Worm (Caenorhabditis elegans) whole organism, L1 larva: Measurements from ENCODE around the gene Y62E10A.13.
"Not testable (repeated sequence)": the region's sequence is repeated elsewhere in the genome, so short reads cannot be mapped to it uniquely, and the experiment has no call there.

Experiments
- C34B4.2 ChIP-seq: sonication (generic microtip); optimal IDR thresholded peaks from 2 replicates; lab custom pipeline; 2017; ENCODE audit warnings: mild to moderate bottlenecking, missing genetic modification characterization, missing compliant biosample characterization
- aha-1 ChIP-seq: fragments of 150-350 bp; optimal IDR thresholded peaks from 2 replicates; lab custom pipeline; 2014; ENCODE audit warnings: missing biosample characterization, missing genetic modification characterization
- alr-1 ChIP-seq: fragments of 200-800 bp; sonication (Bioruptor generic); optimal IDR thresholded peaks from 2 replicates; lab custom pipeline; 2018; ENCODE audit warnings: borderline replicate concordance, mild to moderate bottlenecking, missing genetic modification characterization, missing compliant biosample characterization
- ceh-63 ChIP-seq: fragments of 200-800 bp; sonication (Bioruptor generic); optimal IDR thresholded peaks from 2 replicates; lab custom pipeline; 2018; ENCODE audit warnings: mild to moderate bottlenecking, missing genetic modification characterization, missing compliant biosample characterization
- ceh-8 ChIP-seq: fragments of 200-800 bp; sonication (Bioruptor generic); optimal IDR thresholded peaks from 2 replicates; lab custom pipeline; 2018; ENCODE audit warnings: mild to moderate bottlenecking, missing genetic modification characterization, moderate library complexity, missing compliant biosample characterization
- ceh-88 ChIP-seq: fragments of 200-800 bp; sonication (Bioruptor generic); IDR thresholded peaks from 2 replicates; pipeline ENCODE4 v1.3.6; 2022; ENCODE audit warnings: missing genetic modification characterization, missing compliant biosample characterization
- dsc-1 ChIP-seq: sonication (generic microtip); optimal IDR thresholded peaks from 2 replicates; lab custom pipeline; 2016; ENCODE audit warnings: mild to moderate bottlenecking, missing genetic modification characterization, missing compliant biosample characterization
- efl-1 ChIP-seq, 4 experiments: fragments of 150-350 bp; optimal IDR thresholded peaks in 3 of 4; peaks in 1 of 4; 1 replicate in 1 of 4; 2 replicates in 3 of 4; lab custom pipeline; 2014; ENCODE audit warnings: missing biosample characterization in 2 of 4, missing genetic modification characterization in 2 of 4, missing genetic modification reagents in 2 of 4
- egl-13 ChIP-seq: sonication (generic microtip); optimal IDR thresholded peaks from 2 replicates; lab custom pipeline; 2016; ENCODE audit warnings: missing genotype, missing genetic modification reagents, missing genetic modification characterization, missing compliant biosample characterization
- ets-5 ChIP-seq: fragments of 200-800 bp; sonication (Bioruptor generic); IDR thresholded peaks from 2 replicates; pipeline ENCODE4 v1.3.6; 2022; ENCODE audit warnings: missing genetic modification characterization, missing compliant biosample characterization
- grh-1 ChIP-seq: fragments of 200-800 bp; sonication (Bioruptor generic); IDR thresholded peaks from 2 replicates; pipeline ENCODE4 v1.3.6; 2022; ENCODE audit warnings: missing genetic modification reagents, missing genetic modification characterization, missing compliant biosample characterization
- hlh-4 ChIP-seq: sonication (generic microtip); optimal IDR thresholded peaks from 2 replicates; lab custom pipeline; 2016; ENCODE audit warnings: mild to moderate bottlenecking, missing genetic modification characterization, missing compliant biosample characterization
- hpl-2 ChIP-seq: fragments of 150-350 bp; optimal IDR thresholded peaks from 2 replicates; lab custom pipeline; 2014; ENCODE audit warnings: missing biosample characterization, missing genetic modification reagents, missing genetic modification characterization
- isw-1 ChIP-seq: fragments of 200-800 bp; sonication (Bioruptor generic); IDR thresholded peaks from 2 replicates; pipeline ENCODE4 v1.3.6; 2022; ENCODE audit warnings: missing genetic modification characterization, missing compliant biosample characterization
- lin-13 ChIP-seq: fragments of 150-350 bp; optimal IDR thresholded peaks from 2 replicates; lab custom pipeline; 2014; ENCODE audit warnings: missing biosample characterization, missing genetic modification reagents, missing genetic modification characterization
- lin-15B ChIP-seq: fragments of 150-350 bp; sonication (generic microtip); optimal IDR thresholded peaks from 3 replicates; lab custom pipeline; 2014; ENCODE audit warnings: missing biosample characterization, missing genetic modification characterization
- mdl-1 ChIP-seq, 2 experiments: fragments of 150-350 bp; optimal IDR thresholded peaks; 2 replicates each; lab custom pipeline; 2014 to 2017; ENCODE audit warnings: missing biosample characterization in 2 of 2, missing genetic modification characterization in 2 of 2, inconsistent platforms in 1 of 2
- nhr-12 ChIP-seq: sonication (generic microtip); optimal IDR thresholded peaks from 2 replicates; lab custom pipeline; 2017; ENCODE audit warnings: missing biosample characterization, missing genetic modification characterization
- nhr-19 ChIP-seq: fragments of 200-800 bp; sonication (Bioruptor generic); conservative IDR thresholded peaks from 2 replicates; pipeline ENCODE4 v1.3.6; 2022; ENCODE audit warnings: missing genetic modification characterization, missing compliant biosample characterization
- nhr-47 ChIP-seq: sonication (generic microtip); optimal IDR thresholded peaks from 2 replicates; lab custom pipeline; 2016; ENCODE audit warnings: mild to moderate bottlenecking, missing genetic modification characterization, moderate library complexity, missing compliant biosample characterization
- nhr-76 ChIP-seq: sonication (generic microtip); optimal IDR thresholded peaks from 2 replicates; lab custom pipeline; 2017; ENCODE audit warnings: missing biosample characterization, missing genetic modification characterization
- nhr-85 ChIP-seq: sonication (generic microtip); peaks from one replicate; lab custom pipeline; 2016; ENCODE audit warnings: missing genetic modification characterization, inconsistent platforms, missing compliant biosample characterization
- pax-3 ChIP-seq: fragments of 200-800 bp; sonication (Bioruptor generic); optimal IDR thresholded peaks from 2 replicates; lab custom pipeline; 2018; ENCODE audit warnings: mild to moderate bottlenecking, missing genetic modification characterization, moderate library complexity, missing compliant biosample characterization
- snpc-4 ChIP-seq: fragments of 150-350 bp; optimal IDR thresholded peaks from 2 replicates; lab custom pipeline; 2014; ENCODE audit warnings: missing biosample characterization, missing genetic modification characterization
- snu-23 ChIP-seq: sonication (generic microtip); optimal IDR thresholded peaks from 2 replicates; lab custom pipeline; 2016; ENCODE audit warnings: missing genetic modification characterization, missing compliant biosample characterization
- sup-37 ChIP-seq: fragments of 200-800 bp; sonication (Bioruptor generic); optimal IDR thresholded peaks from 2 replicates; lab custom pipeline; 2018; ENCODE audit warnings: mild to moderate bottlenecking, missing genetic modification characterization, missing compliant biosample characterization
- swsn-7 ChIP-seq: sonication (generic microtip); optimal IDR thresholded peaks from 2 replicates; lab custom pipeline; 2016; ENCODE audit warnings: missing genetic modification characterization, missing compliant biosample characterization
- tbx-2 ChIP-seq: sonication (generic microtip); optimal IDR thresholded peaks from 2 replicates; lab custom pipeline; 2016; ENCODE audit warnings: missing genetic modification characterization, missing compliant biosample characterization
- unc-130 ChIP-seq: fragments of 150-350 bp; optimal IDR thresholded peaks from 2 replicates; lab custom pipeline; 2017; ENCODE audit warnings: missing biosample characterization, missing genetic modification characterization, inconsistent platforms
- unc-30 ChIP-seq: sonication (generic microtip); optimal IDR thresholded peaks from 2 replicates; lab custom pipeline; 2017; ENCODE audit warnings: missing biosample characterization, missing genetic modification characterization
- unc-62 ChIP-seq: fragments of 150-350 bp; optimal IDR thresholded peaks from 2 replicates; lab custom pipeline; 2014; ENCODE audit warnings: missing biosample characterization, missing genetic modification reagents, missing genetic modification characterization
- unc-98 ChIP-seq: fragments of 200-800 bp; sonication (Bioruptor generic); IDR thresholded peaks from 2 replicates; pipeline ENCODE4 v1.3.6; 2022; ENCODE audit warnings: missing genetic modification characterization, missing compliant biosample characterization
- xbp-1 ChIP-seq: sonication (generic microtip); optimal IDR thresholded peaks from 2 replicates; lab custom pipeline; 2016; ENCODE audit warnings: missing genetic modification characterization, missing compliant biosample characterization
- ztf-11 ChIP-seq, 2 experiments: sonication (generic microtip); optimal IDR thresholded peaks; 2 replicates each; lab custom pipeline; 2016 to 2017; ENCODE audit warnings: missing genetic modification characterization in 2 of 2, missing biosample characterization in 1 of 2, missing compliant biosample characterization in 1 of 2

Gene Y62E10A.13

DNA sequence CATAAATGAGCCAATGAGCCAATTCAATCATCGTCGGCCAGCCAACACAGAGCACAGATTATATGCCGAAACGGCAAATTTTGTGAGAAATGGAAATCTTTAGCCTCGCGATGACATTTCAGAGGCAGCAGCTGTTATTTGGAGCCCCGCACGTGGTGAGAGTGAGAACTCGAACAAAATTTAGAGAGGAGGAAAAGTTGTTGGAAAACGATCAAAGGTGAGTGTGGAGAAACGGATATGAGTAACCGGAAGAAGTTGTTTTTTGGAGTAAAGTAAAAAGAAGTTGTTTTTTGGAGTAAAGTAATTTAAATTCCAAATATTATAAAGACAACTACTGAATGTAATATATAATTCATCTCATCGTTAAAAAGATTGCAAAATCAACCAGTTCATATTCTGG lies at the start of gene Y62E10A.13:
Gene Y62E10A.13 (minus strand): TSS at position 326 of the 400 bp plus-strand sequence.
- TF ChIP-seq snu-23: no peak
- no peak for TF ChIP-seq C34B4.2
- TF ChIP-seq mdl-1 (tag; optimal IDR thresholded peaks at IDR 0.05; lab: Kevin White, UChicago): peak in 1 of 2 experiments; percentile 17

DNA sequence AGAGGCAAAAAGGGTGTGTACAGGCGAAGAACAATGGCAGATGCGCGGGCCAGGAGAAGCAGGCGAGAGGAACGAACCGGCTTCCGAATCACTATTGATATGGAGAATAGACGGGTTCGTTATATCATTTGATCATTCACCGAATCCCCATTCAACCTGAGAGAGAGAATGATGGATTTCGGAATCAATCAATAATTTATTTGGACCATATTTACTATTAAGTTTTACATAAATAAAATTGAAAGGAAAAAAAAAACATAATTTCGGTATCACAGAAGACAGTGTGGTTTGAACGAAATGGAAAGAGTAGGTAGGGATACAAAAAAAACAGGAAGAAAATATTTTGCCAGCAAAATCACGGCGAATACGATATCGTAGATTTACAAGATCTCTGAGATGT lies 46.4 kb upstream of the Y62E10A.13 start, which contains the start of gene mam-3:
Gene mam-3 (minus strand): TSS at position 101 of the 400 bp plus-strand sequence.
- TF ChIP-seq ets-5: no peak
- TF ChIP-seq aha-1 (tag; lab: Kevin White, UChicago): no peak
- TF ChIP-seq xbp-1: no peak
- no peak for TF ChIP-seq C34B4.2
- no peak for TF ChIP-seq unc-30 (tag; lab: Kevin White, UChicago)
- TF ChIP-seq, all 84 proteins: peak for 0

DNA sequence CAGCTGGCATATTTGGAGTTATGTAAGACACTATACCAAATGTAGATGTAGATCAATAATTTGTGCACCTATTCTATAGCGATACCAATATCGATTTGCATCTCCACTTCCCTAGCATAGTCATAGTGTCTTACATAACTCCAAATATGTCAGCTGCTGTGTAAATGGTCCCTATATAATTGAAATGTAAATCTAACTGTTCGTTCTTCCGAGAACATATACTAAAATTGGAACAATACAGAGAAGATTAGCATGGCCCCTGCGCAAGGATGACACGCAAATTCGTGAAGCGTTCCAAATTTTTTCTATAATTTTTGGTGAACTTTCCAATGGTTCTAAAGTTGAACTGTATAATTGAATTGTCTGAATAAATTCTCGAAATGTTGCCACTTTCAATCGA lies 44.7 kb upstream of the Y62E10A.13 start:
- peak; percentile 30 for TF ChIP-seq nhr-85 (tag; lab: Kevin White, UChicago)

DNA sequence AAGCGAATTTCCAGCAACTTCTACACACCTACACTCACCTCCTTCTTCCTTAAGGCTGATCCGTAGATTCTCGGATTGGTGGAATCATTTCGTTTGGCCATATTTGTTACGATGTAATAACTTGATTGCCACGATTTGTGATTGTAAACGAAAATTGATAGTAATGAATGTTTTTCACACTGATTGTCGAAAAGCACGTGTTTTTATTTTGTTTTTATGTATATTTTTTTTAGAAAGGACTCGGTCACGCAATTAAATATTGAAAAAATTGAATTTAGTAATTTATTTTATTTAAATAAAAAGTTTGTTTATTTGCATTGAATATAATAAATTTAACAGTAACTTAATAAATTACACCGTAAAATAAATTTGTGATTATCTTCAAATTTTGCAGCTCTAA lies 35.1 kb upstream of the Y62E10A.13 start, which contains the start of gene K09B11.5:
Gene K09B11.5 (minus strand): TSS at position 101 of the 400 bp plus-strand sequence.
- TF ChIP-seq efl-1 (optimal IDR thresholded peaks at IDR 0.05; lab: Kevin White, UChicago); efl-1 (GFP tag; optimal IDR thresholded peaks at IDR 0.05 in 1 of 2; lab: Kevin White, UChicago); nhr-12; pax-3 (tag; lab: Kevin White, UChicago): not testable (repeated sequence)

DNA sequence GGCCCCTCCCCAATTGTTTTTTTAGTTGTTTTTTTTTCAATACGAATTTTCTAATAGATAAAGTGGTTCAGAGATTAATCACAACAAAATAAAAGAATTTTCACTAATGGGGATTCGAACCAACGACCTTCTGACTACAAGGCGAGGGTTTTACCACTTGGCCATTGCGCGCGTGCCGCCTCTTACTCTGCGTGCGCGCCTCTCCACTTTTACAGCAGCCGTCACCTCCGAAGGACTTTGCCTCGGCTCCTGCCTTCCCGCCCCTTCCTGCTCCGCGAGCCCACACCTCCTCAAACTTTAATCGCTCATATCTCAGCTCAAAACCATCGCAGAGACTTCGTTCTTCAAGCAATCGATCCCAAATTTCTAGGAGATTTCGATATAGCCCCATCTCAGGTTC lies 31.3 kb upstream of the Y62E10A.13 start:
- TF ChIP-seq efl-1 (optimal IDR thresholded peaks at IDR 0.05; lab: Kevin White, UChicago): peak in 1 of 2 experiments; percentile 0
- peak in 1 of 2 experiments; percentile 65 for TF ChIP-seq efl-1 (GFP tag; optimal IDR thresholded peaks at IDR 0.05 in 1 of 2; lab: Kevin White, UChicago)
- TF ChIP-seq tbx-2: peak; percentile 11
- peak; percentile 20 for TF ChIP-seq swsn-7 (tag; lab: Kevin White, UChicago)
- TF ChIP-seq nhr-19 (GFP tag; lab: Robert Waterston, UW): peak; percentile 66
- peak; percentile 28 for TF ChIP-seq lin-13 (GFP tag; lab: Kevin White, UChicago)
- peak; percentile 42; the same call in 1 of the 2 replicates for TF ChIP-seq isw-1 (GFP tag; lab: Robert Waterston, UW)
- peak; percentile 23 for TF ChIP-seq dsc-1 (tag; lab: Kevin White, UChicago)
- TF ChIP-seq grh-1 (GFP tag; lab: Robert Waterston, UW): 0 out of 2 replicates have a peak, but pooled peaks have one; percentile 26
- TF ChIP-seq nhr-47 (tag; lab: Kevin White, UChicago): peak; percentile 57
- peak; percentile 50 for TF ChIP-seq snpc-4 (tag; lab: Kevin White, UChicago)

DNA sequence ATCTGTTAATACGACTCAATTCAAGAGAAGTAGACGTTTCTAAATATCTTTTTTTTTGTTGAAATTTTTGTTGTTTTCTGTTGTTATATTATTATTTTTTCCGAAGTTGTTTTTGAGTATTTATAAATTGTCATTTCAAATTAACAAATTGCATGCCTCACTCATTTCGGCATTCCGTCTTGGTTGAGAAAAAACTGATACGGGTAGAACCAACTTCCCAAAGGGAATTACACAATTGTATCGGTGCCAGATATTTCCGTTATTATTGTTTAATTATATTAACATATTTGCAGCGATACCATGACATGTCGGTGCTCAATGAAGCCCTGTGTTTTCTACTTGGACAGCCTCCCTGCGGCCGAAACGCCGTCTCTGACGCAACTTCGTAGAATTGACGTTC lies 30.4 kb upstream of the Y62E10A.13 start, which contains the start of gene K09B11.4:
Gene K09B11.4 (plus strand): TSS at position 301 of the 400 bp plus-strand sequence.
- TF ChIP-seq egl-13 (no peak), ets-5 (no peak), ceh-8 (GFP tag; lab: Kevin White, UChicago) (no peak), ceh-63 (GFP tag; lab: Kevin White, UChicago) (no peak), nhr-76 (tag; lab: Kevin White, UChicago) (no peak), lin-13 (GFP tag; lab: Kevin White, UChicago) (no peak), hpl-2 (no peak), ceh-88 (no peak), grh-1 (GFP tag; lab: Robert Waterston, UW) (no peak), C34B4.2 (no peak), alr-1 (no peak), unc-62 (GFP tag; lab: Kevin White, UChicago) (no peak), ztf-11 (tag; optimal IDR thresholded peaks at IDR 0.05; lab: Kevin White, UChicago) (no peak), lin-15B (tag; lab: Kevin White, UChicago) (no peak), unc-98 (no peak), sup-37 (GFP tag; lab: Kevin White, UChicago) (no peak), hlh-4 (tag; lab: Kevin White, UChicago) (no peak), unc-130 (tag; lab: Kevin White, UChicago) (no peak)
